Fruit fly (Drosophila melanogaster) whole organism, embryonic: ENCODE data around the gene CG33643.

ENCODE experiments used
- Atf6 ChIP-seq: fragments of 200-800 bp; sonication (Bioruptor generic); IDR thresholded peaks from 2 replicates; pipeline ENCODE4 v1.3.6; 2022; ENCODE audit warnings: missing biosample characterization, missing genetic modification characterization
- CG10959 ChIP-seq: fragments of 200-800 bp; sonication (Bioruptor generic); IDR thresholded peaks from 2 replicates; pipeline ENCODE4 v1.3.6; 2022; ENCODE audit warnings: missing biosample characterization, missing genetic modification characterization
- CG12236 ChIP-seq: fragments of 200-800 bp; sonication (Bioruptor generic); optimal IDR thresholded peaks from 2 replicates; lab custom pipeline; 2016; ENCODE audit warnings: missing biosample characterization, missing genetic modification characterization
- CG13424 ChIP-seq: fragments of 200-800 bp; sonication (Bioruptor generic); optimal IDR thresholded peaks from 2 replicates; lab custom pipeline; 2019; ENCODE audit warnings: missing biosample characterization, mild to moderate bottlenecking, missing genetic modification characterization, moderate library complexity
- CG14050 ChIP-seq: fragments of 200-800 bp; sonication (Bioruptor generic); IDR thresholded peaks from 3 replicates; pipeline ENCODE4 v1.3.6; 2022; ENCODE audit warnings: missing biosample characterization, missing genetic modification characterization
- CG14441 ChIP-seq: fragments of 200-800 bp; sonication (Bioruptor generic); IDR thresholded peaks from 2 replicates; pipeline ENCODE4 v1.3.6; 2022; ENCODE audit warnings: missing biosample characterization, missing genetic modification characterization
- CG15514 ChIP-seq: fragments of 200-800 bp; sonication (Bioruptor generic); optimal IDR thresholded peaks from 3 replicates; lab custom pipeline; 2017; ENCODE audit warnings: missing biosample characterization, missing genetic modification characterization, mild to moderate bottlenecking, moderate library complexity, missing genetic modification reagents
- CG17568 ChIP-seq: fragments of 200-800 bp; sonication (Bioruptor generic); optimal IDR thresholded peaks from 2 replicates; lab custom pipeline; 2018; ENCODE audit warnings: missing biosample characterization, mild to moderate bottlenecking, missing genetic modification characterization, moderate library complexity
- CG17912 ChIP-seq: fragments of 200-800 bp; sonication (Bioruptor generic); optimal IDR thresholded peaks from 2 replicates; lab custom pipeline; 2018; ENCODE audit warnings: missing biosample characterization, mild to moderate bottlenecking, missing genetic modification characterization
- CG2120 ChIP-seq: fragments of 200-800 bp; sonication (Bioruptor generic); optimal IDR thresholded peaks from 3 replicates; lab custom pipeline; 2016; ENCODE audit warnings: missing biosample characterization, missing genetic modification characterization
- CG31224 ChIP-seq: fragments of 200-800 bp; sonication (Bioruptor generic); IDR thresholded peaks from 2 replicates; pipeline ENCODE4 v1.3.6; 2022; ENCODE audit warnings: missing biosample characterization, missing genetic modification characterization
- CG31441 ChIP-seq: fragments of 200-800 bp; sonication (Bioruptor generic); IDR thresholded peaks from 2 replicates; pipeline ENCODE4 v1.3.6; 2022; ENCODE audit warnings: missing biosample characterization, missing genetic modification characterization
- CG6854 ChIP-seq: fragments of 200-800 bp; sonication (Bioruptor generic); optimal IDR thresholded peaks from 3 replicates; lab custom pipeline; 2017; ENCODE audit warnings: missing biosample characterization, mild to moderate bottlenecking, missing genetic modification characterization
- CG7786 ChIP-seq: fragments of 200-800 bp; sonication (Bioruptor generic); optimal IDR thresholded peaks from 2 replicates; lab custom pipeline; 2016; ENCODE audit warnings: missing biosample characterization, missing genetic modification characterization
- CG9727 ChIP-seq: fragments of 200-800 bp; sonication (Bioruptor generic); optimal IDR thresholded peaks from 3 replicates; lab custom pipeline; 2017; ENCODE audit warnings: missing biosample characterization, mild to moderate bottlenecking, missing genetic modification characterization
- CG9797 ChIP-seq: fragments of 200-800 bp; sonication (Bioruptor generic); optimal IDR thresholded peaks from 3 replicates; lab custom pipeline; 2018; ENCODE audit warnings: missing biosample characterization, mild to moderate bottlenecking, missing genetic modification characterization
- Deaf1 ChIP-seq: fragments of 200-800 bp; optimal IDR thresholded peaks from 3 replicates; lab custom pipeline; 2019; ENCODE audit warnings: missing biosample characterization, mild to moderate bottlenecking, missing genetic modification characterization, moderate library complexity
- Dfd ChIP-seq, 2 experiments: fragments of >200 bp; optimal IDR thresholded peaks; 2 replicates each; lab custom pipeline; 2017; ENCODE audit warnings: missing biosample characterization in 2 of 2, missing genetic modification characterization in 2 of 2
- Gug ChIP-seq: fragments of 200-800 bp; sonication (Bioruptor generic); IDR thresholded peaks from 4 replicates; pipeline ENCODE4 v1.3.6; 2022; ENCODE audit warnings: missing biosample characterization, missing genetic modification characterization
- HLH3B ChIP-seq: fragments of 200-800 bp; sonication (Bioruptor generic); IDR thresholded peaks from 2 replicates; pipeline ENCODE4 v1.3.6; 2022; ENCODE audit warnings: missing biosample characterization, missing genetic modification characterization
- Hmr ChIP-seq: fragments of 200-800 bp; sonication (Bioruptor generic); optimal IDR thresholded peaks from 3 replicates; lab custom pipeline; 2017; ENCODE audit warnings: mild to moderate bottlenecking, missing biosample characterization, missing genetic modification reagents, missing genetic modification characterization
- Lim3 ChIP-seq: fragments of 200-800 bp; sonication (Bioruptor generic); IDR thresholded peaks from 2 replicates; pipeline ENCODE4 v1.3.6; 2022; ENCODE audit warnings: missing biosample characterization, missing genetic modification characterization
- NK7.1 ChIP-seq: fragments of 200-800 bp; sonication (Bioruptor generic); optimal IDR thresholded peaks from 3 replicates; lab custom pipeline; 2016; ENCODE audit warnings: missing biosample characterization, missing genetic modification characterization
- Ptx1 ChIP-seq: fragments of 200-800 bp; sonication (Bioruptor generic); IDR thresholded peaks from 2 replicates; pipeline ENCODE4 v1.3.6; 2022; ENCODE audit warnings: missing biosample characterization, missing genetic modification characterization
- Scr ChIP-seq: fragments of 200-800 bp; sonication (Bioruptor generic); IDR thresholded peaks from 2 replicates; pipeline ENCODE4 v1.3.6; 2022; ENCODE audit warnings: missing biosample characterization, missing genetic modification characterization; ENCODE audit not compliant: partially characterized antibody
- Sry-β ChIP-seq: fragments of 200-800 bp; sonication (Bioruptor generic); optimal IDR thresholded peaks from 2 replicates; lab custom pipeline; 2018; ENCODE audit warnings: missing biosample characterization, mild to moderate bottlenecking, missing genetic modification characterization, moderate library complexity
- Stat92E ChIP-seq, 3 experiments: fragments of >200 bp in 2 of 3; fragments of 200-800 bp in 1 of 3; sonication (Bioruptor generic) in 1 of 3; optimal IDR thresholded peaks; 2 replicates each; lab custom pipeline; 2017 to 2019; ENCODE audit warnings: missing biosample characterization in 3 of 3, missing genetic modification characterization in 3 of 3, mild to moderate bottlenecking in 1 of 3, moderate library complexity in 1 of 3
- ase ChIP-seq: fragments of 200-800 bp; sonication (Bioruptor generic); IDR thresholded peaks from 3 replicates; pipeline ENCODE4 v1.3.6; 2022; ENCODE audit warnings: missing biosample characterization, missing genetic modification characterization
- bab2 ChIP-seq: fragments of 200-800 bp; sonication (Bioruptor generic); optimal IDR thresholded peaks from 2 replicates; lab custom pipeline; 2016; ENCODE audit warnings: missing biosample characterization, missing genetic modification characterization
- bigmax ChIP-seq: fragments of 200-800 bp; sonication (Bioruptor generic); optimal IDR thresholded peaks from 2 replicates; lab custom pipeline; 2018; ENCODE audit warnings: missing biosample characterization, mild to moderate bottlenecking, missing genetic modification characterization
- btn ChIP-seq: fragments of 200-800 bp; sonication (Bioruptor generic); optimal IDR thresholded peaks from 2 replicates; lab custom pipeline; 2016; ENCODE audit warnings: missing biosample characterization, missing genetic modification characterization
- cg ChIP-seq: fragments of 200-800 bp; sonication (Bioruptor generic); optimal IDR thresholded peaks from 3 replicates; lab custom pipeline; 2019; ENCODE audit warnings: missing biosample characterization, mild to moderate bottlenecking, missing genetic modification characterization, moderate library complexity
- croc ChIP-seq: fragments of 200-800 bp; sonication (Bioruptor generic); conservative IDR thresholded peaks from 3 replicates; pipeline ENCODE4 v1.3.6; 2022; ENCODE audit warnings: missing biosample characterization, missing genetic modification characterization
- dm ChIP-seq: fragments of 200-800 bp; sonication (Bioruptor generic); optimal IDR thresholded peaks from 3 replicates; lab custom pipeline; 2016; ENCODE audit warnings: missing biosample characterization, missing genetic modification characterization
- emc ChIP-seq: fragments of 200-800 bp; sonication (Bioruptor generic); optimal IDR thresholded peaks from 2 replicates; lab custom pipeline; 2016; ENCODE audit warnings: missing biosample characterization, missing genetic modification characterization
- esg ChIP-seq: fragments of 200-800 bp; sonication (Bioruptor generic); conservative IDR thresholded peaks from 2 replicates; pipeline ENCODE4 v1.3.6; 2022; ENCODE audit warnings: missing biosample characterization, missing genetic modification characterization
- gro ChIP-seq: fragments of 200-800 bp; sonication (Bioruptor generic); optimal IDR thresholded peaks from 2 replicates; lab custom pipeline; 2016; ENCODE audit warnings: missing biosample characterization, missing genetic modification characterization
- gsb-n ChIP-seq: fragments of 200-800 bp; sonication (Bioruptor generic); optimal IDR thresholded peaks from 3 replicates; lab custom pipeline; 2018; ENCODE audit warnings: missing biosample characterization, mild to moderate bottlenecking, missing genetic modification characterization
- hkb ChIP-seq, 2 experiments: fragments of 200-800 bp in 1 of 2; fragments of >200 bp in 1 of 2; sonication (Bioruptor generic) in 1 of 2; IDR thresholded peaks in 1 of 2; optimal IDR thresholded peaks in 1 of 2; 2 replicates each; pipeline versions ENCODE4 v1.3.6 to Lab custom; 2017 to 2022; ENCODE audit warnings: missing biosample characterization in 1 of 2, missing genetic modification characterization in 1 of 2
- insv ChIP-seq, 2 experiments: fragments of 200-800 bp; sonication (Bioruptor generic); optimal IDR thresholded peaks; 3 replicates each; lab custom pipeline; 2016 to 2018; ENCODE audit warnings: missing biosample characterization in 2 of 2, missing genetic modification characterization in 2 of 2
- knrl ChIP-seq: fragments of 200-800 bp; sonication (Bioruptor generic); IDR thresholded peaks from 3 replicates; pipeline ENCODE4 v1.3.6; 2022; ENCODE audit warnings: missing biosample characterization, missing genetic modification characterization; ENCODE audit not compliant: partially characterized antibody
- pita ChIP-seq: fragments of 200-800 bp; sonication (Bioruptor generic); optimal IDR thresholded peaks from 2 replicates; lab custom pipeline; 2017; ENCODE audit warnings: missing biosample characterization, mild to moderate bottlenecking, missing genetic modification characterization
- pzg ChIP-seq: fragments of 200-800 bp; sonication (Bioruptor generic); optimal IDR thresholded peaks from 3 replicates; lab custom pipeline; 2018; ENCODE audit warnings: missing biosample characterization, mild to moderate bottlenecking, missing genetic modification characterization, moderate library complexity
- row ChIP-seq: fragments of 200-800 bp; sonication (Bioruptor generic); IDR thresholded peaks from 3 replicates; pipeline ENCODE4 v1.3.6; 2022; ENCODE audit warnings: missing biosample characterization, missing genetic modification characterization
- sug ChIP-seq: fragments of 200-800 bp; optimal IDR thresholded peaks from 2 replicates; lab custom pipeline; 2019; ENCODE audit warnings: missing biosample characterization, mild to moderate bottlenecking, missing genetic modification characterization, moderate library complexity
- trem ChIP-seq: fragments of 200-800 bp; optimal IDR thresholded peaks from 3 replicates; lab custom pipeline; 2019; ENCODE audit warnings: missing biosample characterization, mild to moderate bottlenecking, missing genetic modification characterization, moderate library complexity
- tup ChIP-seq: fragments of 200-800 bp; sonication (Bioruptor generic); optimal IDR thresholded peaks from 2 replicates; lab custom pipeline; 2016; ENCODE audit warnings: missing biosample characterization, mild to moderate bottlenecking, missing genetic modification characterization, moderate library complexity
- wdn ChIP-seq: fragments of 200-800 bp; sonication (Bioruptor generic); IDR thresholded peaks from 2 replicates; pipeline ENCODE4 v1.3.6; 2022; ENCODE audit warnings: missing biosample characterization, missing genetic modification characterization
- yki ChIP-seq: fragments of >200 bp; optimal IDR thresholded peaks from 3 replicates; lab custom pipeline; 2018

CG33643 gene

dm6 chr2L:13514945-13515687, 15.8 kb upstream of the CG33643 start (continued):
- TF ChIP-seq cg (GFP tag; lab: Kevin White, UChicago): no peak
- peak; percentile 74 for TF ChIP-seq row (GFP tag; lab: Robert Waterston, UW)
- TF ChIP-seq HLH3B (GFP tag; lab: Robert Waterston, UW): peak; percentile 68; the same call in 1 of the 2 replicates
- no peak for TF ChIP-seq bigmax (GFP tag; lab: Kevin White, UChicago)
- TF ChIP-seq sug: no peak
- TF ChIP-seq CG31224 (GFP tag; lab: Robert Waterston, UW): peak; percentile 77
- TF ChIP-seq trem: peak; percentile 49
- TF ChIP-seq Hmr (GFP tag; lab: Kevin White, UChicago): peak; percentile 23
- peak; percentile 80 for TF ChIP-seq esg (GFP tag; lab: Robert Waterston, UW)
- TF ChIP-seq Stat92E (GFP tag; optimal IDR thresholded peaks at IDR 0.05; lab: Kevin White, UChicago): peak in 1 of 3 experiments; percentile 31
- peak; percentile 80 for TF ChIP-seq gro
- TF ChIP-seq CG10959 (GFP tag; lab: Robert Waterston, UW): peak; percentile 62
- peak; percentile 71 for TF ChIP-seq bab2 (GFP tag; lab: Kevin White, UChicago)
- TF ChIP-seq CG7786: peak; percentile 50
- TF ChIP-seq Gug (GFP tag; lab: Robert Waterston, UW): peak; percentile 69
- no peak for TF ChIP-seq CG6854 (GFP tag; lab: Kevin White, UChicago)
- no peak for TF ChIP-seq yki
- TF ChIP-seq croc (GFP tag; lab: Robert Waterston, UW): peak; percentile 47; the same call in 2 of the 3 replicates
- no peak for TF ChIP-seq Lim3 (GFP tag; lab: Robert Waterston, UW)
- no peak for TF ChIP-seq knrl (GFP tag; lab: Robert Waterston, UW)
- no peak for TF ChIP-seq Dfd (GFP tag; optimal IDR thresholded peaks at IDR 0.05; lab: Kevin White, UChicago)
- peak; percentile 72 for TF ChIP-seq NK7.1
- peak; percentile 45 for TF ChIP-seq CG13424
- TF ChIP-seq pita (GFP tag; lab: Kevin White, UChicago): no peak
- TF ChIP-seq CG31441 (GFP tag; lab: Robert Waterston, UW): peak; percentile 83
- peak; percentile 64 for TF ChIP-seq btn (GFP tag; lab: Kevin White, UChicago)
- TF ChIP-seq CG9727 (GFP tag; lab: Kevin White, UChicago): peak; percentile 88
- TF ChIP-seq insv (GFP tag; optimal IDR thresholded peaks at IDR 0.05; lab: Kevin White, UChicago): no peak
- peak; percentile 58; the same call in 1 of the 2 replicates for TF ChIP-seq Atf6 (GFP tag; lab: Robert Waterston, UW)
- TF ChIP-seq emc: peak; percentile 87
- peak; percentile 65 for TF ChIP-seq CG2120 (GFP tag; lab: Kevin White, UChicago)
- peak; percentile 39; the same call in 1 of the 2 replicates for TF ChIP-seq wdn (GFP tag; lab: Robert Waterston, UW)
- peak; percentile 75 for TF ChIP-seq Ptx1
- peak; percentile 68 for TF ChIP-seq CG15514
- TF ChIP-seq Scr: no peak
- no peak for TF ChIP-seq tup (GFP tag; lab: Kevin White, UChicago)
- TF ChIP-seq Sry-β (GFP tag; lab: Kevin White, UChicago): no peak
- no peak for TF ChIP-seq CG17912 (GFP tag; lab: Kevin White, UChicago)
- TF ChIP-seq CG12236: peak; percentile 28
- peak; percentile 57 for TF ChIP-seq Deaf1 (tag; lab: Kevin White, UChicago)
- TF ChIP-seq CG17568: peak; percentile 65
- peak; percentile 88 for TF ChIP-seq CG14441
- TF ChIP-seq pzg (GFP tag; lab: Kevin White, UChicago): no peak
- no peak for TF ChIP-seq hkb (optimal IDR thresholded peaks at IDR 0.05; lab: Kevin White, UChicago)
- peak; percentile 88 for TF ChIP-seq hkb (GFP tag; IDR thresholded peaks at IDR 0.05; lab: Robert Waterston, UW)
- TF ChIP-seq gsb-n (tag; lab: Kevin White, UChicago): peak; percentile 28
- TF ChIP-seq dm (GFP tag; lab: Kevin White, UChicago): peak; percentile 51
- peak; percentile 72 for TF ChIP-seq ase
- no peak for TF ChIP-seq CG9797 (GFP tag; lab: Kevin White, UChicago)
- peak; percentile 68 for TF ChIP-seq CG14050
